Worm (Caenorhabditis elegans) whole organism, L3 larva: ENCODE results near the gene daf-36.
A peak's percentile ranks its signal among the peaks of the same experiment; 100 is the strongest.

Source experiments
- R02D3.7 ChIP-seq: fragments of 150-350 bp; optimal IDR thresholded peaks from 2 replicates; lab custom pipeline; 2014; ENCODE audit warnings: missing biosample characterization, missing genetic modification characterization
- aly-2 ChIP-seq: fragments of 150-350 bp; optimal IDR thresholded peaks from 2 replicates; lab custom pipeline; 2014; ENCODE audit warnings: missing biosample characterization, missing genetic modification characterization
- ama-1 ChIP-seq: fragments of 150-350 bp; optimal IDR thresholded peaks from 2 replicates; lab custom pipeline; 2018
- ceh-16 ChIP-seq: sonication (generic microtip); optimal IDR thresholded peaks from 2 replicates; lab custom pipeline; 2017; ENCODE audit warnings: missing biosample characterization, missing genetic modification characterization
- ceh-28 ChIP-seq: fragments of 150-350 bp; optimal IDR thresholded peaks from 2 replicates; lab custom pipeline; 2014; ENCODE audit warnings: missing biosample characterization, missing genetic modification reagents, missing genetic modification characterization
- ceh-82 ChIP-seq: fragments of 150-350 bp; optimal IDR thresholded peaks from 2 replicates; lab custom pipeline; 2014; ENCODE audit warnings: missing biosample characterization, missing genetic modification characterization
- daf-12 ChIP-seq: fragments of 150-350 bp; optimal IDR thresholded peaks from 2 replicates; lab custom pipeline; 2014; ENCODE audit warnings: missing biosample characterization, missing genetic modification reagents, missing genetic modification characterization
- egl-5 ChIP-seq: fragments of 150-350 bp; optimal IDR thresholded peaks from 2 replicates; lab custom pipeline; 2017; ENCODE audit warnings: missing biosample characterization, missing genetic modification reagents, missing genetic modification characterization, inconsistent platforms
- elt-2 ChIP-seq: sonication (generic microtip); optimal IDR thresholded peaks from 2 replicates; lab custom pipeline; 2016; ENCODE audit warnings: missing genetic modification reagents, mild to moderate bottlenecking, missing genetic modification characterization, missing compliant biosample characterization
- elt-3 ChIP-seq, 3 experiments: fragments of 150-350 bp in 1 of 3; sonication (generic microtip) in 2 of 3; optimal IDR thresholded peaks; 2 replicates in 2 of 3; 4 replicates in 1 of 3; lab custom pipeline; 2014 to 2017; ENCODE audit warnings: missing biosample characterization in 3 of 3, missing genetic modification characterization in 3 of 3
- eor-1 ChIP-seq, 2 experiments: fragments of 150-350 bp; optimal IDR thresholded peaks; 2 replicates each; lab custom pipeline; 2014 to 2018; ENCODE audit warnings: missing biosample characterization in 2 of 2, missing genetic modification characterization in 2 of 2
- fkh-10 ChIP-seq: sonication (generic microtip); optimal IDR thresholded peaks from 2 replicates; lab custom pipeline; 2017; ENCODE audit warnings: missing biosample characterization, missing genetic modification reagents, missing genetic modification characterization
- fkh-2 ChIP-seq: fragments of 150-350 bp; optimal IDR thresholded peaks from 2 replicates; lab custom pipeline; 2014; ENCODE audit warnings: missing biosample characterization, missing genetic modification reagents, missing genetic modification characterization
- jun-1 ChIP-seq: fragments of 150-350 bp; optimal IDR thresholded peaks from 2 replicates; lab custom pipeline; 2014; ENCODE audit warnings: missing biosample characterization, missing genetic modification reagents, missing genetic modification characterization
- lin-15B ChIP-seq: fragments of 150-350 bp; optimal IDR thresholded peaks from 2 replicates; lab custom pipeline; 2014; ENCODE audit warnings: missing biosample characterization, missing genetic modification characterization
- lin-39 ChIP-seq: fragments of 150-350 bp; optimal IDR thresholded peaks from 2 replicates; lab custom pipeline; 2018; ENCODE audit warnings: missing biosample characterization, missing genetic modification reagents, missing genetic modification characterization
- lsy-12 ChIP-seq: sonication (generic microtip); optimal IDR thresholded peaks from 2 replicates; lab custom pipeline; 2016; ENCODE audit warnings: mild to moderate bottlenecking, missing genetic modification characterization, missing compliant biosample characterization
- mdl-1 ChIP-seq: fragments of 150-350 bp; optimal IDR thresholded peaks from 2 replicates; lab custom pipeline; 2014; ENCODE audit warnings: missing biosample characterization, missing genetic modification characterization
- mml-1 ChIP-seq: fragments of 150-350 bp; sonication (generic microtip); optimal IDR thresholded peaks from 3 replicates; lab custom pipeline; 2014; ENCODE audit warnings: missing biosample characterization, missing genetic modification characterization
- nfya-1 ChIP-seq: sonication (generic microtip); optimal IDR thresholded peaks from 2 replicates; lab custom pipeline; 2017; ENCODE audit warnings: missing genetic modification characterization, mild to moderate bottlenecking, missing compliant biosample characterization, antibody characterized with exemption, moderate library complexity; ENCODE audit not compliant: insufficient read depth
- nhr-23 ChIP-seq: fragments of 150-350 bp; optimal IDR thresholded peaks from 2 replicates; lab custom pipeline; 2014; ENCODE audit warnings: missing biosample characterization, missing genetic modification reagents, missing genetic modification characterization
- nhr-237 ChIP-seq: fragments of 150-350 bp; optimal IDR thresholded peaks from 2 replicates; lab custom pipeline; 2014; ENCODE audit warnings: missing biosample characterization, missing genetic modification characterization
- nhr-25 ChIP-seq: sonication (generic microtip); optimal IDR thresholded peaks from 2 replicates; lab custom pipeline; 2017; ENCODE audit warnings: missing biosample characterization, missing genetic modification characterization
- nhr-43 ChIP-seq: sonication (generic microtip); optimal IDR thresholded peaks from 2 replicates; lab custom pipeline; 2016; ENCODE audit warnings: mild to moderate bottlenecking, missing genetic modification characterization, missing compliant biosample characterization; ENCODE audit not compliant: poor library complexity, severe bottlenecking
- nhr-67 ChIP-seq: fragments of 150-350 bp; optimal IDR thresholded peaks from 2 replicates; lab custom pipeline; 2014; ENCODE audit warnings: missing biosample characterization, missing genetic modification characterization
- nhr-76 ChIP-seq: fragments of 150-350 bp; sonication (generic microtip); optimal IDR thresholded peaks from 5 replicates; lab custom pipeline; 2014; ENCODE audit warnings: missing biosample characterization, missing genetic modification characterization
- nhr-77 ChIP-seq: fragments of 150-350 bp; optimal IDR thresholded peaks from 2 replicates; lab custom pipeline; 2014; ENCODE audit warnings: missing biosample characterization, missing genetic modification characterization
- pha-4 ChIP-seq: fragments of 150-350 bp; optimal IDR thresholded peaks from 2 replicates; lab custom pipeline; 2014; ENCODE audit warnings: missing biosample characterization, missing genetic modification reagents, missing genetic modification characterization
- pqm-1 ChIP-seq: fragments of 150-350 bp; optimal IDR thresholded peaks from 2 replicates; lab custom pipeline; 2017; ENCODE audit warnings: missing biosample characterization, missing genetic modification characterization, inconsistent platforms
- sea-2 ChIP-seq: fragments of 150-350 bp; sonication (generic microtip); optimal IDR thresholded peaks from 4 replicates; lab custom pipeline; 2014; ENCODE audit warnings: missing biosample characterization, missing genetic modification reagents, missing genetic modification characterization
- skn-1 ChIP-seq: fragments of 150-350 bp; optimal IDR thresholded peaks from 2 replicates; lab custom pipeline; 2014; ENCODE audit warnings: missing biosample characterization, missing genetic modification characterization
- snpc-4 ChIP-seq: fragments of 150-350 bp; optimal IDR thresholded peaks from 2 replicates; lab custom pipeline; 2014; ENCODE audit warnings: missing biosample characterization, missing genetic modification characterization
- unc-39 ChIP-seq: sonication (generic microtip); optimal IDR thresholded peaks from 4 replicates; lab custom pipeline; 2017; ENCODE audit warnings: missing biosample characterization, missing genetic modification characterization
- unc-62 ChIP-seq: fragments of 150-350 bp; sonication (generic microtip); optimal IDR thresholded peaks from 4 replicates; lab custom pipeline; 2014; ENCODE audit warnings: missing biosample characterization, missing genetic modification reagents, missing genetic modification characterization
- zag-1 ChIP-seq: fragments of 150-350 bp; optimal IDR thresholded peaks from 2 replicates; lab custom pipeline; 2014; ENCODE audit warnings: missing biosample characterization, missing genetic modification characterization
- ztf-11 ChIP-seq: fragments of 150-350 bp; optimal IDR thresholded peaks from 2 replicates; lab custom pipeline; 2014; ENCODE audit warnings: missing biosample characterization, missing genetic modification characterization

Gene daf-36

ce11 chrV:10238665-10239064 lies 13.2 kb upstream of the daf-36 start, which contains the start of gene fubl-1 (continued):
- TF ChIP-seq ceh-82 (no peak), ceh-16 (tag; lab: Kevin White, UChicago) (no peak), R02D3.7 (tag; lab: Kevin White, UChicago) (no peak), nhr-67 (tag; lab: Kevin White, UChicago) (no peak), snpc-4 (tag; lab: Kevin White, UChicago) (no peak), jun-1 (tag; lab: Kevin White, UChicago) (no peak), nfya-1 (tag; lab: Kevin White, UChicago) (peak; percentile 50)
- TF ChIP-seq, all 47 proteins: peak for 7

- no peak for TF ChIP-seq nhr-23 (tag; lab: Kevin White, UChicago)
- peak; percentile 6 for TF ChIP-seq ama-1
These were observed 12.5 kb upstream of the daf-36 start for ce11 chrV:10237959-10238444.

ce11 chrV:10237171-10237570 lies 11.7 kb upstream of the daf-36 start:
- no peak for TF ChIP-seq fkh-10 (GFP tag; lab: Kevin White, UChicago)
- TF ChIP-seq ama-1: no peak
- no peak for TF ChIP-seq pqm-1 (tag; lab: Kevin White, UChicago)
- TF ChIP-seq skn-1 (tag; lab: Kevin White, UChicago): no peak
- no peak for TF ChIP-seq fkh-2 (tag; lab: Kevin White, UChicago)
- no peak for TF ChIP-seq nhr-77
- TF ChIP-seq unc-39 (tag; lab: Kevin White, UChicago): no peak
- no peak for TF ChIP-seq elt-2 (tag; lab: Kevin White, UChicago)
- TF ChIP-seq sea-2 (GFP tag; lab: Kevin White, UChicago): no peak
- no peak for TF ChIP-seq zag-1 (tag; lab: Kevin White, UChicago)
- TF ChIP-seq ceh-28 (tag; lab: Kevin White, UChicago): no peak
- no peak for TF ChIP-seq R02D3.7 (tag; lab: Kevin White, UChicago)
- TF ChIP-seq daf-12 (tag; lab: Kevin White, UChicago): no peak
- TF ChIP-seq ceh-16 (tag; lab: Kevin White, UChicago): no peak
- no peak for TF ChIP-seq egl-5 (tag; lab: Kevin White, UChicago)
- no peak for TF ChIP-seq ztf-11 (tag; lab: Kevin White, UChicago)
- TF ChIP-seq unc-62 (GFP tag; lab: Kevin White, UChicago): no peak
- no peak for TF ChIP-seq ceh-82
- TF ChIP-seq snpc-4 (tag; lab: Kevin White, UChicago): no peak

- no peak for TF ChIP-seq lin-39
- TF ChIP-seq fkh-2 (tag; lab: Kevin White, UChicago): no peak
- TF ChIP-seq nhr-25 (tag; lab: Kevin White, UChicago): no peak
- no peak for TF ChIP-seq ceh-82
- no peak for TF ChIP-seq lsy-12
- no peak for TF ChIP-seq elt-3 (tag; optimal IDR thresholded peaks at IDR 0.05; lab: Kevin White, UChicago)
- no peak for TF ChIP-seq nhr-237 (tag; lab: Kevin White, UChicago)
- no peak for TF ChIP-seq zag-1 (tag; lab: Kevin White, UChicago)
- TF ChIP-seq mml-1 (tag; lab: Kevin White, UChicago): no peak
- TF ChIP-seq aly-2 (tag; lab: Kevin White, UChicago): no peak
- TF ChIP-seq nhr-43 (tag; lab: Kevin White, UChicago): no peak
- no peak for TF ChIP-seq lin-15B
- no peak for TF ChIP-seq nhr-76
- no peak for TF ChIP-seq unc-62 (GFP tag; lab: Kevin White, UChicago)
- no peak for TF ChIP-seq eor-1 (tag; optimal IDR thresholded peaks at IDR 0.05; lab: Kevin White, UChicago)
- no peak for TF ChIP-seq nhr-67 (tag; lab: Kevin White, UChicago)
These were observed 7.8 kb upstream of the daf-36 start, which contains the start of gene str-182 for ce11 chrV:10233330-10233729. TSS of gene str-182 (minus strand) at chrV:10233430.

- TF ChIP-seq elt-3 (tag; optimal IDR thresholded peaks at IDR 0.05; lab: Kevin White, UChicago): no peak
- TF ChIP-seq elt-2 (tag; lab: Kevin White, UChicago): no peak
- no peak for TF ChIP-seq fkh-2 (tag; lab: Kevin White, UChicago)
- no peak for TF ChIP-seq sea-2 (GFP tag; lab: Kevin White, UChicago)
- no peak for TF ChIP-seq zag-1 (tag; lab: Kevin White, UChicago)
- TF ChIP-seq ceh-16 (tag; lab: Kevin White, UChicago): no peak
- TF ChIP-seq lin-15B: no peak
- no peak for TF ChIP-seq pha-4
- no peak for TF ChIP-seq daf-12 (tag; lab: Kevin White, UChicago)
- no peak for TF ChIP-seq mdl-1 (tag; lab: Kevin White, UChicago)
- TF ChIP-seq nhr-76: no peak
- TF ChIP-seq eor-1 (tag; optimal IDR thresholded peaks at IDR 0.05; lab: Kevin White, UChicago): no peak
These were observed 5.4 kb upstream of the daf-36 start, which contains the start of gene fipr-6 for ce11 chrV:10230932-10231331. TSS of gene fipr-6 (plus strand) at chrV:10231232.
